Worm (Caenorhabditis elegans) whole organism, midembryonic: ENCODE measurements around the gene elpc-4.

Source experiments
- T22C8.4 ChIP-seq: fragments of 200-800 bp; sonication (Bioruptor generic); IDR thresholded peaks from 2 replicates; pipeline ENCODE4 v1.3.6; 2022; ENCODE audit warnings: missing genetic modification characterization, missing compliant biosample characterization
- cog-1 ChIP-seq: sonication (generic microtip); optimal IDR thresholded peaks from 2 replicates; lab custom pipeline; 2016; ENCODE audit warnings: missing genetic modification characterization, missing compliant biosample characterization
- flt-1 ChIP-seq: fragments of 200-800 bp; sonication (Bioruptor generic); IDR thresholded peaks from 2 replicates; pipeline ENCODE4 v1.3.6; 2022; ENCODE audit warnings: missing genetic modification characterization, missing compliant biosample characterization
- klf-2 ChIP-seq: fragments of 200-800 bp; sonication (Bioruptor generic); conservative IDR thresholded peaks from 2 replicates; pipeline ENCODE4 v1.3.6; 2022; ENCODE audit warnings: missing genetic modification reagents, missing genetic modification characterization, missing compliant biosample characterization
- med-1 ChIP-seq: sonication (generic microtip); optimal IDR thresholded peaks from 2 replicates; lab custom pipeline; 2017; ENCODE audit warnings: missing genetic modification characterization, mild to moderate bottlenecking, missing compliant biosample characterization, antibody characterized with exemption, missing genetic modification reagents; ENCODE audit not compliant: insufficient read depth
- ref-1 ChIP-seq: fragments of 200-800 bp; sonication (Bioruptor generic); conservative IDR thresholded peaks from 2 replicates; pipeline ENCODE4 v1.3.6; 2022; ENCODE audit warnings: missing genetic modification reagents, missing genetic modification characterization, missing compliant biosample characterization
- tab-1 ChIP-seq: fragments of 200-800 bp; sonication (Bioruptor generic); IDR thresholded peaks from 2 replicates; pipeline ENCODE4 v1.3.6; 2022; ENCODE audit warnings: missing genetic modification characterization, missing compliant biosample characterization
- ztf-23 ChIP-seq: fragments of 200-800 bp; sonication (Bioruptor generic); IDR thresholded peaks from 2 replicates; pipeline ENCODE4 v1.3.6; 2022; ENCODE audit warnings: missing genetic modification reagents, missing genetic modification characterization, missing compliant biosample characterization
- ztf-29 ChIP-seq: fragments of 200-800 bp; sonication (Bioruptor generic); IDR thresholded peaks from 2 replicates; pipeline ENCODE4 v1.3.6; 2022; ENCODE audit warnings: missing genetic modification reagents, missing genetic modification characterization, missing compliant biosample characterization

- TF ChIP-seq ztf-29 (GFP tag; lab: Robert Waterston, UW) (no peak), ztf-23 (no peak), ref-1 (GFP tag; lab: Robert Waterston, UW) (no peak), tab-1 (no peak), cog-1 (no peak), flt-1 (no peak), klf-2 (GFP tag; lab: Robert Waterston, UW) (no peak), T22C8.4 (GFP tag; lab: Robert Waterston, UW) (no peak), med-1 (GFP tag; lab: Kevin White, UChicago) (no peak)
Measured at ce11 chrIV:8026361-8026760, 9.6 kb downstream of the elpc-4 start.
